Worm (Caenorhabditis elegans) whole organism, L4/young adult: Measurements from ENCODE around the gene C29F9.2.

Experiments used
- W03F9.2 ChIP-seq: fragments of 150-350 bp; optimal IDR thresholded peaks from 2 replicates; lab custom pipeline; 2014; ENCODE audit warnings: missing biosample characterization, missing genetic modification characterization
- dao-5 ChIP-seq: sonication (generic microtip); optimal IDR thresholded peaks from 2 replicates; lab custom pipeline; 2016; ENCODE audit warnings: missing genotype, missing genetic modification characterization, moderate library complexity, missing compliant biosample characterization
- him-1 ChIP-seq: sonication (generic microtip); optimal IDR thresholded peaks from 2 replicates; lab custom pipeline; 2016; ENCODE audit warnings: missing genotype, missing genetic modification reagents, missing genetic modification characterization, missing compliant biosample characterization

C29F9.2 gene

DNA sequence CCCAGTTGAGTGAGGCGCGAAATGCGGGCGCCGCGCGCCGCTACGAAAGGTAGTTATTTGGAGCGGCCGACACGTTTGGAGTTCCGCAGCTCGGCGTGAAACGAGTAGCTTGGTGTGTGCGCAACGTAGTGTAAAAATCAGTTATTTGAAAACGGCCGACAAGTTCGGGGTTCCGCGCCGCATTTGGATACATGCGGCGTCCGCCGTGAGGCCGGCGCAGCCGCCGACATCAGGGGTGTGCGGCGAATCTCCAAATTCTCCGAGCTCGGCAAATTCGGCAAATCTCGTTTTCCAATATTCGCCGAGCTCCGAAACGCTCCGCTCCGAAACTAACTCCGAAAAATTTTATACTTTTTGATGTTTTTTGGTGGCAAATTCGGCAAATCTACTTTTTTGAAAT is 27.2 kb downstream of the C29F9.2 start:
- TF ChIP-seq him-1 (no peak), W03F9.2 (tag; lab: Kevin White, UChicago) (no peak), dao-5 (no peak)

DNA sequence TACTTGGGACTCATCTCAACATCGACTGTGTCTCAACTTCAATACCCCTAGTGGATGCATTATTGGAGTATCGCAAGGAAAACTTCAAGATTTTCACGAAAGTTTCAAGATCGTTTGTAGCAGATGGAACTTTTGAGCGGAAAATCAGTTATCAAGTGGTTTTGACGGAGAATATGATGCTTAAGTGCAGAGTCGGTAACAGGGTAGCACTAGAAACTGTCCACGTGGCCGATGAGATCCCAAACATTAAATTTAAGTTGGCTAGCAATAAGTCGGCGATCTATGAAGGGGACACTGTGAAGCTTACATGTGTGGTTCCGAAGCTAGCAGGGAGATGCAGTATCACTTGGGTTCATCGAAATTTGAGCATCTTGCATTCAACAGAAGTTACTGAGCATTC is 28.4 kb downstream of the C29F9.2 start:
- TF ChIP-seq dao-5 (no peak), him-1 (no peak), W03F9.2 (tag; lab: Kevin White, UChicago) (no peak)

DNA sequence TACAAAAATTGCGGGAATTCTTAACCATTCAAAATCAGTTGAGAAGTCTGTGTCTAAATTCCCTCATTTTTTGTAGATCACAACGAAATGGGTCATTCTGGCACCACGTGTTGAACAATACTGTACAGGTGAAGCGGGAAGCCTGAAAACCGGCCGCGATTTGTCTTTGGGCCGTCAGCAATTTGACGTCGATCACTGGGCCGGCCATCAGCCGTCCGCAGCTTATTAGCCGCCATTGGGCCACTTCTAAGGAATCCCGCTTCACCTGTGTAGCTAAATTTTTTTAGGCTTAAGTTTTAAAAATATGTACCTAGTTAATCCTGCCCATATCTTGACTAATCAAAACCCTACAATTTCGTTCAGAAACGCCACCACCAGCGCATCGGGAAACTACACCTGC is 28.9 kb downstream of the C29F9.2 start:
- TF ChIP-seq dao-5 (no peak), W03F9.2 (tag; lab: Kevin White, UChicago) (no peak), him-1 (no peak)

DNA sequence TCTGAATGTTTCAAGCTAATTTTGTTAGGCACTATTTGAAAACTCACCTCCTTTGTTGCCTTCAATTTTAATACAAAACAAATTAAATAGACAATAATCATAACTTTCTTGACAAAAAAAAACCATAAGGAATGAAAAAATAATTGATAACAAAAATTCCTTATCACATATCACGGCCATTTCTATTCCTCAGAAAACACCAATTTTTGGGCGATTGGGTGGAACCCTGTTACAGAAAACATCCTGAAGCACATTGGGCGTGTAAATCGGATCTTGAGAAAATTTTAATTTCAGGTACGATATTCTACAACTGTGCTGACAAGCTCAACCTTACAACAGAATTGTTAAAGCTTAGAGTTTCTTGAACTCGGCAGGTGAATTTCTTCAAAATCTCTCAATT is 34.0 kb downstream of the C29F9.2 start, which contains the start of gene F40G9.8:
TSS of gene F40G9.8 (minus strand) at position 101 of the 400 bp plus-strand sequence.
- TF ChIP-seq him-1 = no peak
- TF ChIP-seq W03F9.2 (tag; lab: Kevin White, UChicago) = no peak

DNA sequence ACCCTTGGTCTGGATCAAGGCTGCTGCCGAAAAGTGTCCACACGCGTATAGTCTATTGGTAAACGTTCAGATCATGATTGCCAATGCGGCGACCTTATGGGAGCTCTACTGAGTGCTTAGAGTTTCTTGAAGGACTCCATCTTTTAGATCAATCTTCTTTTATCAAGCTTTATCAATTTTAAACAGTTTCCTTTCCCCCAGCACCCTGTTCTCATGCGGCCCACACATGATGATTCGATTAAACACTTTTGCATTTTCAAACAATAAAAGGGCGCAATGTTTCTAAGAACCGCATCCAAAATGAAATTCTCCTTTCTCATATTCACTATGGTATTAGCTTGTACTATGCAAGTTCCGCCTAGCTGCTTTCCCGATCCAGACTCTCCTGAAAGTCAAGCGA is 34.6 kb downstream of the C29F9.2 start, which contains the start of gene F40G9.7:
TSS of gene F40G9.7 (plus strand) at position 301 of the 400 bp plus-strand sequence.
- TF ChIP-seq dao-5 (no peak), W03F9.2 (tag; lab: Kevin White, UChicago) (no peak), him-1 (no peak)

DNA sequence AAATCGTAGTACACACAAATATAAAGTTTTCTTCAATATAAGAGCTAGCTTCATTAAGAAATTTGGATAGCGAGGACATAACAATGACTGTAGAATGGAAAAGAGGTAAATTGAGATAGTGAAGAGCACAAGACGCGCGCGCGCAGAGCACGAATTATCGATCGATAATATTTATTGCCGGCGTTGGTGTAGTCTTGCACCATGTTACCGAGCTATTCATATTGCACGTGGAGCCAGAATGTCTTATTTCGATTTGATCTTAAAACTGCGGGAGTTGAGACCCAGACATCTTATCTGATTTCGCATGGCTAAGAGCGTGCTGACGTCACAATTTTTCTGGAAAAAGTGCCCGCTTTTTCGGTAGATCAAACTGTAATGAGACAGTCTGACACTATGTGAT is 38.7 kb downstream of the C29F9.2 start, which contains the start of gene F40G9.18:
TSS of gene F40G9.18 (minus strand) at position 101 of the 400 bp plus-strand sequence.
- no peak for TF ChIP-seq him-1
- no peak for TF ChIP-seq dao-5
- TF ChIP-seq W03F9.2 (tag; lab: Kevin White, UChicago) = no peak

DNA sequence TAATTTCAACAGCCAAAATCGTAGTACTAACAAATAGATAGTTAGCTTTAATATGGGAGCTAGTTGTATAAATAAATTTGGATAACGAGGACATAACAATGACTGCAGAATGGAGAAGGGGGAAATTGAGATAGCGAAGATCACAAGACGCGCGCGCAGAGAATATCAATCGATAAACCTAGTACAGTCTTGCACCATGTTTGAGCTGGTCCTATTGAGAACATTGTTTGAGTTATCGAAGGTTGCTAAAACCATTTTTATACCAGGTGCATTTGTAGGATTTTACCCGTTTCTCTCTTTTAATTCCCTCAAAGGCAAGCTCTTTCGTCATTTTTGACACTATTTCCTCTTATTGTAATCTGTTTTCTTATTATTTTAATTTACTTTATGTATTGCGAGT is 40.9 kb downstream of the C29F9.2 start, which contains the start of the genes F40G9.9 and F40G9.12:
TSS of gene F40G9.9 (minus strand) at position 101 of the 400 bp plus-strand sequence.
TSS of gene F40G9.12 (plus strand) at position 231 of the 400 bp plus-strand sequence.
- TF ChIP-seq him-1 (no peak), dao-5 (no peak), W03F9.2 (tag; lab: Kevin White, UChicago) (no peak)

DNA sequence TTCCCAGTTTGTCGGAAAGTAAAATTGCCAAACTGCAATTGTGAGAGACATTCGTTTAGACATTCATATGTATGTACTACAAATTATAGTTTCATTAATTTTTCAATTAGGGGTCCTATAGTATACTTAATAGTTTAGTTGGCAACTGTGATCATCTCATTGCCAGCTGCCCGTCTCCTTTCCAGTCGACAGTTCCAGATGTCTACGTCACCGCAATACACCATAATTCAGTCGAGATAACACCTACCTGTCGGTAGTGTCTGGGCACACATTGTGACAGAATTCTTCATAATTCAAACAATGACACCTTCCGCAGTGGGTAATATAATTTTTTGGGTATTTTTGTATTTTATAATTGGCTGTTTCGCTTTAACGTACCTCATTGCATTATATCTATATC is 42.8 kb downstream of the C29F9.2 start, which contains the start of gene F40G9.19:
TSS of gene F40G9.19 (plus strand) at position 301 of the 400 bp plus-strand sequence.
- no peak for TF ChIP-seq W03F9.2 (tag; lab: Kevin White, UChicago)
- TF ChIP-seq dao-5 = no peak
- TF ChIP-seq him-1 = no peak

DNA sequence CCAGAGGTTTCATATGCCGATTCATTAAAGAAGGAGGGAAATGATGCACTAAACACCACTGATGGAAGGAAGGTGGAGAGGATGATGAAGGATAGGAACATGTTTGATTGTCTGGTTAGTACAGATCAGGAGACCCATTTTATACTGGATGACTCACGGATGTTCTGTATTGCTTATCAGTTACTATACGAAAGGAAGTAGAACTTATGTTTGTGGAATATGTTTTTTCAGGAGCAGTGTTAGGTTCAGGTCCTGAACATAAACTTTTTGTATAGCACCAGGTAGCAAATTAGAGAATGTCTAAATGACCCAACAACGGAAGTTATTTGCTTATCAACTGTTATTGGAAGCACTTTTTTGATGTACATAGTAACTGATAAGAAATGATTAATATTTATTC is 45.0 kb downstream of the C29F9.2 start, which contains the start of gene clec-148:
TSS of gene clec-148 (minus strand) at position 101 of the 400 bp plus-strand sequence.
- TF ChIP-seq him-1 = no peak
- no peak for TF ChIP-seq dao-5
- no peak for TF ChIP-seq W03F9.2 (tag; lab: Kevin White, UChicago)

DNA sequence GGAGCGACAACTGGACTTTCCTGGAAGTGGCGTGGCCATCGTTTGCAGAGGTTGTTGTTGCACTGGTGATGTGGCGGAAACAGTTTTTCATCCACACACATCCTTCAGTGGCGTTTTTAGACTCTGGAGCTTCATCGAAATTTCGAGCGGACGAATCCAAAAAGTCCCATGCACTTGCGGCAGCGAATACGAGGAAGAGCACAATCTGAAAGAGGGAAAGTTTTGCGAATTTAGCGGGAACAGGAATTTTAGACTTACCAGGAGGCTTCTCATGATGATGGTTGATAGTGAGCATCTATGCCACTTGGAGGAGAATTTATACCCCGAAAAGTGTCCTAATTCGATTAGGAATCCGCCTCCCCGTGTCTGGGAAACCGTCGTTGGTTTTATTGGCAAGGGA is 47.0 kb downstream of the C29F9.2 start, which contains the start of gene F40G9.14:
TSS of gene F40G9.14 (minus strand) at position 101 of the 400 bp plus-strand sequence.
- TF ChIP-seq dao-5 = no peak
- no peak for TF ChIP-seq him-1
- no peak for TF ChIP-seq W03F9.2 (tag; lab: Kevin White, UChicago)

DNA sequence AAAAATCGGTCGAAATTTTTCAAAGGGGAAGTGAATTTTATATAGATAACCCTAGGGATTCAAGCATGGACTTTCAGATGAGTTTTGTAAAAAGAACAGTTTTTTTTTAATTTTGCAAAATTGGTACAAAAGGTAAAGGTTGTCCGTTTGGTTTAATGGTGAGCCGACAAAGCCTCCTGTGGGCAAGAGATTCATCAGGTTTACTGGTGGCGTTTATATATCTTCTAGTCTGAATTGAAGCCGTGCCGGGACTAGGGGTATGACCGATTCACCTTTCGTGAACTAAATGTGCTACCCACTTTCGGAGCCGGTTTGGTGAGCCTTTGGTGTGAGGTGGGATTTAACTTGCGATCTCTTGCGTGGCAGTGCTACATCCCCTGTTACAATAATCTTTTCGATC is 47.4 kb downstream of the C29F9.2 start:
- no peak for TF ChIP-seq him-1

DNA sequence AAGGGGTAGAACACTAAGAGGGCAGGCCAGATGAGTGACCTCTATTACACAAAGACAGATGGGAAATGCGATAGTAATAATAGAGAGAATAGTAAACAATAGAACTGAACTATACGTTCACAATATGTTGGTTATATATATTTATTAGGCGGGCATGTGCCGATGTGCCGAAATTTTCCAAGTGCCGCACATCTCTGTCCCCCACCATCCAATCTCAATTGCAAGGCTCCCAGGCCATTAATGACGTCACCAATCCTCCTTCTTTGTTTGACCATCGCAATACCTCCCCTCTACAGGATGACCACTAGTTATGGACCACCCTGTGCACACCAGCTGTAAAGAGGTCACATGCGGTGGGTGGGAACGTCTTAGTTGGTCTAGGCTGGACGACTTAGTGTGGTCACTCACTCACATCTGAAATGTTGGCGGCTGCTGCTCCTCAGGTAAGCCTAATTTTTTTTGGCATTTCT is 48.4 kb downstream of the C29F9.2 start, which contains the start of gene F40G9.6:
TSS of gene F40G9.6 (plus strand) at position 420 of the 470 bp plus-strand sequence.
- TF ChIP-seq him-1 = no peak
- TF ChIP-seq W03F9.2 (tag; lab: Kevin White, UChicago) = no peak
- TF ChIP-seq dao-5 = no peak

DNA sequence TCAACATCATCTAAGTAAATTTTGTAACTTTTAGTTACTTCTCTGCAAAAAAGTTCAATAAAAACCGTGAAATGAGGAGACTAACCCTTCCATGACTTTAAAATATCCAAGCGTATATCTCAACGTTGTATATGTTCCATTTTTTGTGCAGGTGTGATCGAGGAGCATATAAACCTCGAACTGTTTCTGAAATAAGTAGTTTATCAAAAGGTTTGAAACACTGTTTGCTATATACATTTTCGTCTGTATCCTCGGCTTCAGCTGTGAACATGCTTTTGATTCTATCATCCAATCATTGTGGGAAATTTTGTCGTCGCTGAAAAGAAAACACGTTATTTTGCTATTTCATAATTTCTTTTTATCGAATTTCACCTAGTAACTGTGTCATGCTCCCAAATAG is 50.2 kb downstream of the C29F9.2 start, which contains the start of gene F40G9.5:
TSS of gene F40G9.5 (plus strand) at position 301 of the 400 bp plus-strand sequence.
- TF ChIP-seq W03F9.2 (tag; lab: Kevin White, UChicago) = no peak
